Fruit fly (Drosophila melanogaster) whole organism, prepupa: ENCODE data around the gene Mcm2.

Experiments used
- Blimp-1 ChIP-seq: fragments of 200-800 bp; sonication (Bioruptor generic); optimal IDR thresholded peaks from 3 replicates; lab custom pipeline; 2017; ENCODE audit warnings: missing biosample characterization, missing genetic modification characterization, mild to moderate bottlenecking, moderate library complexity, missing genetic modification reagents
- CG10631 ChIP-seq: fragments of 200-800 bp; sonication (Bioruptor generic); optimal IDR thresholded peaks from 2 replicates; lab custom pipeline; 2016; ENCODE audit warnings: missing biosample characterization, missing genetic modification characterization
- CG10669 ChIP-seq: fragments of 200-800 bp; sonication (Bioruptor generic); optimal IDR thresholded peaks from 3 replicates; lab custom pipeline; 2018; ENCODE audit warnings: missing biosample characterization, mild to moderate bottlenecking, missing genetic modification characterization, moderate library complexity
- CG11294 ChIP-seq: fragments of 200-800 bp; sonication (Bioruptor generic); IDR thresholded peaks from 2 replicates; pipeline ENCODE4 v1.3.6; 2022; ENCODE audit warnings: missing biosample characterization, missing genetic modification characterization
- CG11762 ChIP-seq: fragments of 200-800 bp; sonication (Bioruptor generic); optimal IDR thresholded peaks from 3 replicates; lab custom pipeline; 2016; ENCODE audit warnings: missing biosample characterization, missing genetic modification characterization; ENCODE audit not compliant: insufficient read depth
- CG11902 ChIP-seq: fragments of 200-800 bp; sonication (Bioruptor generic); optimal IDR thresholded peaks from 3 replicates; lab custom pipeline; 2016; ENCODE audit warnings: missing biosample characterization, missing genetic modification characterization
- CG15336 ChIP-seq: fragments of 200-800 bp; sonication (Bioruptor generic); IDR thresholded peaks from 2 replicates; pipeline ENCODE4 v1.3.6; 2022; ENCODE audit warnings: missing biosample characterization, missing genetic modification characterization
- CG1621 ChIP-seq: fragments of 200-800 bp; sonication (Bioruptor generic); optimal IDR thresholded peaks from 3 replicates; lab custom pipeline; 2018; ENCODE audit warnings: missing biosample characterization, mild to moderate bottlenecking, missing genetic modification characterization
- CG16779 ChIP-seq: fragments of 200-800 bp; sonication (Bioruptor generic); optimal IDR thresholded peaks from 3 replicates; lab custom pipeline; 2017; ENCODE audit warnings: missing biosample characterization, mild to moderate bottlenecking, missing genetic modification characterization
- CG31627 ChIP-seq: fragments of 200-800 bp; sonication (Bioruptor generic); optimal IDR thresholded peaks from 3 replicates; lab custom pipeline; 2016; ENCODE audit warnings: missing biosample characterization, missing genetic modification characterization
- CG32006 ChIP-seq: fragments of 200-800 bp; sonication (Bioruptor generic); optimal IDR thresholded peaks from 3 replicates; lab custom pipeline; 2017; ENCODE audit warnings: missing biosample characterization, mild to moderate bottlenecking, missing genetic modification characterization
- CG34406 ChIP-seq: fragments of 200-800 bp; sonication (Bioruptor generic); optimal IDR thresholded peaks from 3 replicates; lab custom pipeline; 2016; ENCODE audit warnings: missing biosample characterization, missing genetic modification characterization
- CG3919 ChIP-seq: fragments of 200-800 bp; sonication (Bioruptor generic); optimal IDR thresholded peaks from 3 replicates; lab custom pipeline; 2016; ENCODE audit warnings: missing biosample characterization, missing genetic modification characterization
- CG6163 ChIP-seq: fragments of 200-800 bp; sonication (Bioruptor generic); IDR thresholded peaks from 3 replicates; pipeline ENCODE4 v1.3.6; 2022; ENCODE audit warnings: missing biosample characterization, missing genetic modification characterization
- CG6276 ChIP-seq: fragments of 200-800 bp; sonication (Bioruptor generic); optimal IDR thresholded peaks from 2 replicates; lab custom pipeline; 2017; ENCODE audit warnings: missing biosample characterization, mild to moderate bottlenecking, missing genetic modification characterization
- CG6792 ChIP-seq: fragments of 200-800 bp; sonication (Bioruptor generic); optimal IDR thresholded peaks from 3 replicates; lab custom pipeline; 2016; ENCODE audit warnings: missing biosample characterization, missing genetic modification characterization
- CG6808 ChIP-seq: fragments of 200-800 bp; sonication (Bioruptor generic); optimal IDR thresholded peaks from 3 replicates; lab custom pipeline; 2017; ENCODE audit warnings: missing biosample characterization, missing genetic modification characterization, mild to moderate bottlenecking, moderate library complexity, missing genetic modification reagents
- CG7368 ChIP-seq: fragments of 200-800 bp; sonication (Bioruptor generic); optimal IDR thresholded peaks from 3 replicates; lab custom pipeline; 2016; ENCODE audit warnings: missing biosample characterization, missing genetic modification characterization
- CG8319 ChIP-seq: fragments of 200-800 bp; sonication (Bioruptor generic); optimal IDR thresholded peaks from 3 replicates; lab custom pipeline; 2016; ENCODE audit warnings: missing biosample characterization, missing genetic modification characterization
- CG8632 ChIP-seq: fragments of 200-800 bp; sonication (Bioruptor generic); optimal IDR thresholded peaks from 3 replicates; lab custom pipeline; 2016; ENCODE audit warnings: missing biosample characterization, missing genetic modification characterization
- CG9139 ChIP-seq: fragments of 200-800 bp; sonication (Bioruptor generic); optimal IDR thresholded peaks from 3 replicates; lab custom pipeline; 2017; ENCODE audit warnings: missing biosample characterization, mild to moderate bottlenecking, missing genetic modification characterization
- Eip75B ChIP-seq: fragments of 200-800 bp; sonication (Bioruptor generic); optimal IDR thresholded peaks from 3 replicates; lab custom pipeline; 2016; ENCODE audit warnings: missing biosample characterization, missing genetic modification characterization
- Eip78C ChIP-seq: fragments of 200-800 bp; sonication (Bioruptor generic); peaks from one replicate; lab custom pipeline; 2016; ENCODE audit warnings: missing biosample characterization, missing genetic modification characterization
- Eip93F ChIP-seq: fragments of 200-800 bp; sonication (Bioruptor generic); optimal IDR thresholded peaks from 2 replicates; lab custom pipeline; 2016; ENCODE audit warnings: missing biosample characterization, mild to moderate bottlenecking, missing genetic modification characterization
- Gug ChIP-seq: fragments of 200-800 bp; sonication (Bioruptor generic); IDR thresholded peaks from 2 replicates; pipeline ENCODE4 v1.3.6; 2022; ENCODE audit warnings: missing biosample characterization, missing genetic modification characterization
- Hr39 ChIP-seq: fragments of 200-800 bp; sonication (Bioruptor generic); optimal IDR thresholded peaks from 2 replicates; lab custom pipeline; 2016; ENCODE audit warnings: missing biosample characterization, missing genetic modification characterization
- Hr4 ChIP-seq: fragments of 200-800 bp; sonication (Bioruptor generic); optimal IDR thresholded peaks from 3 replicates; lab custom pipeline; 2016; ENCODE audit warnings: missing biosample characterization, missing genetic modification characterization
- Met ChIP-seq: fragments of 200-800 bp; sonication (Bioruptor generic); optimal IDR thresholded peaks from 3 replicates; lab custom pipeline; 2016; ENCODE audit warnings: missing biosample characterization, missing genetic modification characterization
- OdsH ChIP-seq: fragments of 200-800 bp; sonication (Bioruptor generic); optimal IDR thresholded peaks from 3 replicates; lab custom pipeline; 2016; ENCODE audit warnings: missing biosample characterization, missing genetic modification characterization
- Smox ChIP-seq: fragments of 200-800 bp; sonication (Bioruptor generic); optimal IDR thresholded peaks from 3 replicates; lab custom pipeline; 2016; ENCODE audit warnings: missing biosample characterization, missing genetic modification characterization
- Sox102F ChIP-seq: fragments of 200-800 bp; sonication (Bioruptor generic); optimal IDR thresholded peaks from 2 replicates; lab custom pipeline; 2016; ENCODE audit warnings: missing biosample characterization, mild to moderate bottlenecking, missing genetic modification characterization
- Sox14 ChIP-seq: fragments of 200-800 bp; sonication (Bioruptor generic); optimal IDR thresholded peaks from 3 replicates; lab custom pipeline; 2016; ENCODE audit warnings: missing biosample characterization, missing genetic modification characterization
- Sox15 ChIP-seq: fragments of 200-800 bp; sonication (Bioruptor generic); optimal IDR thresholded peaks from 3 replicates; lab custom pipeline; 2016; ENCODE audit warnings: missing biosample characterization, missing genetic modification characterization
- achi ChIP-seq: fragments of 200-800 bp; sonication (Bioruptor generic); optimal IDR thresholded peaks from 3 replicates; lab custom pipeline; 2016; ENCODE audit warnings: missing biosample characterization, missing genetic modification characterization
- acj6 ChIP-seq: fragments of 200-800 bp; sonication (Bioruptor generic); optimal IDR thresholded peaks from 3 replicates; lab custom pipeline; 2016; ENCODE audit warnings: missing biosample characterization, missing genetic modification characterization
- cyc ChIP-seq: fragments of 200-800 bp; sonication (Bioruptor generic); optimal IDR thresholded peaks from 3 replicates; lab custom pipeline; 2016; ENCODE audit warnings: missing biosample characterization, missing genetic modification characterization
- dac ChIP-seq: fragments of 200-800 bp; sonication (Bioruptor generic); optimal IDR thresholded peaks from 2 replicates; lab custom pipeline; 2017; ENCODE audit warnings: missing biosample characterization, mild to moderate bottlenecking, missing genetic modification characterization
- eg ChIP-seq: fragments of 200-800 bp; sonication (Bioruptor generic); IDR thresholded peaks from 3 replicates; pipeline ENCODE4 v1.3.6; 2022; ENCODE audit warnings: missing biosample characterization, missing genetic modification characterization
- esn ChIP-seq: fragments of 200-800 bp; sonication (Bioruptor generic); optimal IDR thresholded peaks from 2 replicates; lab custom pipeline; 2016; ENCODE audit warnings: missing biosample characterization, mild to moderate bottlenecking, missing genetic modification characterization, moderate library complexity
- fd59A ChIP-seq: fragments of 200-800 bp; sonication (Bioruptor generic); optimal IDR thresholded peaks from 2 replicates; lab custom pipeline; 2017; ENCODE audit warnings: missing biosample characterization, mild to moderate bottlenecking, missing genetic modification characterization, missing genetic modification reagents
- fd85E ChIP-seq: fragments of 200-800 bp; sonication (Bioruptor generic); optimal IDR thresholded peaks from 3 replicates; lab custom pipeline; 2016; ENCODE audit warnings: missing biosample characterization, missing genetic modification characterization
- fkh ChIP-seq: fragments of 200-800 bp; sonication (Bioruptor generic); optimal IDR thresholded peaks from 3 replicates; lab custom pipeline; 2017; ENCODE audit warnings: missing biosample characterization, mild to moderate bottlenecking, missing genetic modification characterization, moderate library complexity
- lz ChIP-seq: fragments of 200-800 bp; sonication (Bioruptor generic); optimal IDR thresholded peaks from 3 replicates; lab custom pipeline; 2016; ENCODE audit warnings: missing biosample characterization, missing genetic modification characterization
- net ChIP-seq: fragments of 200-800 bp; sonication (Bioruptor generic); optimal IDR thresholded peaks from 3 replicates; lab custom pipeline; 2016; ENCODE audit warnings: missing biosample characterization, missing genetic modification characterization
- pdm3 ChIP-seq: fragments of 200-800 bp; sonication (Bioruptor generic); optimal IDR thresholded peaks from 3 replicates; lab custom pipeline; 2016; ENCODE audit warnings: missing biosample characterization, missing genetic modification characterization
- salr ChIP-seq, 2 experiments: fragments of 200-800 bp; sonication (Bioruptor generic); optimal IDR thresholded peaks; 3 replicates each; lab custom pipeline; 2016 to 2018; ENCODE audit warnings: missing biosample characterization in 2 of 2, missing genetic modification characterization in 2 of 2, mild to moderate bottlenecking in 1 of 2
- ss ChIP-seq, 2 experiments: fragments of 200-800 bp; sonication (Bioruptor generic); optimal IDR thresholded peaks; 2 replicates in 1 of 2; 3 replicates in 1 of 2; lab custom pipeline; 2017 to 2018; ENCODE audit warnings: mild to moderate bottlenecking in 2 of 2, missing biosample characterization in 2 of 2, missing genetic modification characterization in 2 of 2, moderate library complexity in 1 of 2
- svp ChIP-seq: fragments of 200-800 bp; sonication (Bioruptor generic); peaks from one replicate; lab custom pipeline; 2016; ENCODE audit warnings: missing biosample characterization, missing genetic modification characterization
- topi ChIP-seq: fragments of 200-800 bp; sonication (Bioruptor generic); optimal IDR thresholded peaks from 3 replicates; lab custom pipeline; 2016; ENCODE audit warnings: missing biosample characterization, missing genetic modification characterization
- vri ChIP-seq: fragments of 200-800 bp; sonication (Bioruptor generic); optimal IDR thresholded peaks from 3 replicates; lab custom pipeline; 2016; ENCODE audit warnings: missing biosample characterization, mild to moderate bottlenecking, missing genetic modification characterization

Mcm2 gene

dm6 chr3R:8269740-8270139 lies 5.0 kb downstream of the Mcm2 start, which contains the start of gene CG9630:
Gene CG9630 (minus strand): TSS chr3R:8269896.
- TF ChIP-seq Hr39 = no peak
- TF ChIP-seq fkh (GFP tag; lab: Kevin White, UChicago) = peak; percentile 94
- TF ChIP-seq, all 60 proteins: peak for 1

- no peak for TF ChIP-seq Blimp-1
- TF ChIP-seq Eip78C = no peak
- TF ChIP-seq CG10669 = no peak
- no peak for TF ChIP-seq CG11762 (GFP tag; lab: Kevin White, UChicago)
- no peak for TF ChIP-seq Hr4 (GFP tag; lab: Kevin White, UChicago)
- peak; percentile 73 for TF ChIP-seq Smox (GFP tag; lab: Kevin White, UChicago)
- no peak for TF ChIP-seq Gug (GFP tag; lab: Robert Waterston, UW)
- no peak for TF ChIP-seq CG3919 (GFP tag; lab: Kevin White, UChicago)
- no peak for TF ChIP-seq acj6
- TF ChIP-seq dac (GFP tag; lab: Kevin White, UChicago) = no peak
- TF ChIP-seq Eip75B (GFP tag; lab: Kevin White, UChicago) = no peak
- TF ChIP-seq CG11902 (GFP tag; lab: Kevin White, UChicago) = no peak
- TF ChIP-seq Hr39 = peak; percentile 69
- TF ChIP-seq Sox15 = no peak
- TF ChIP-seq fd59A (GFP tag; lab: Kevin White, UChicago) = no peak
- no peak for TF ChIP-seq CG6163 (GFP tag; lab: Robert Waterston, UW)
- TF ChIP-seq salr (GFP tag; optimal IDR thresholded peaks at IDR 0.05; lab: Kevin White, UChicago) = no peak
- no peak for TF ChIP-seq ss (GFP tag; optimal IDR thresholded peaks at IDR 0.05; lab: Kevin White, UChicago)
- TF ChIP-seq CG11294 (GFP tag; lab: Robert Waterston, UW) = no peak
- TF ChIP-seq CG32006 = no peak
- no peak for TF ChIP-seq CG9139 (GFP tag; lab: Kevin White, UChicago)
- peak; percentile 72 for TF ChIP-seq esn (GFP tag; lab: Kevin White, UChicago)
- TF ChIP-seq CG16779 (tag; lab: Kevin White, UChicago) = no peak
- TF ChIP-seq pdm3 = no peak
- no peak for TF ChIP-seq CG15336 (GFP tag; lab: Robert Waterston, UW)
- no peak for TF ChIP-seq CG6276 (GFP tag; lab: Kevin White, UChicago)
- peak; percentile 31 for TF ChIP-seq CG6792 (GFP tag; lab: Kevin White, UChicago)
- peak; percentile 42 for TF ChIP-seq CG34406
- TF ChIP-seq Sox14 (GFP tag; lab: Kevin White, UChicago) = no peak
- TF ChIP-seq cyc (GFP tag; lab: Kevin White, UChicago) = peak; percentile 74
- peak; percentile 68 for TF ChIP-seq Met (GFP tag; lab: Kevin White, UChicago)
- no peak for TF ChIP-seq CG8632 (GFP tag; lab: Kevin White, UChicago)
- no peak for TF ChIP-seq net (GFP tag; lab: Kevin White, UChicago)
- TF ChIP-seq lz (GFP tag; lab: Kevin White, UChicago) = peak; percentile 65
- TF ChIP-seq CG6808 = no peak
- no peak for TF ChIP-seq eg (GFP tag; lab: Robert Waterston, UW)
- TF ChIP-seq CG8319 = no peak
- peak; percentile 100 for TF ChIP-seq svp (GFP tag; lab: Kevin White, UChicago)
- TF ChIP-seq CG1621 (tag; lab: Kevin White, UChicago) = no peak
- TF ChIP-seq Eip93F (GFP tag; lab: Kevin White, UChicago) = no peak
- peak; percentile 75 for TF ChIP-seq Sox102F (GFP tag; lab: Kevin White, UChicago)
- TF ChIP-seq CG31627 (GFP tag; lab: Kevin White, UChicago) = peak; percentile 64
- no peak for TF ChIP-seq OdsH (GFP tag; lab: Kevin White, UChicago)
- TF ChIP-seq achi (GFP tag; lab: Kevin White, UChicago) = no peak
- no peak for TF ChIP-seq fd85E (GFP tag; lab: Kevin White, UChicago)
- TF ChIP-seq topi = peak; percentile 70
- TF ChIP-seq vri (GFP tag; lab: Kevin White, UChicago) = no peak
- TF ChIP-seq CG10631 = no peak
- TF ChIP-seq fkh (GFP tag; lab: Kevin White, UChicago) = no peak
- TF ChIP-seq CG7368 (GFP tag; lab: Kevin White, UChicago) = no peak
Measured at dm6 chr3R:8272573-8273165, 7.9 kb downstream of the Mcm2 start.
